Fruit fly (Drosophila melanogaster): Measurements from ENCODE around the gene Smyd5.
A peak's percentile ranks its signal among the peaks of the same experiment; 100 is the strongest.

The Smyd5 gene

dm6 chr3R:21237099-21237498 is 18.5 kb upstream of the Smyd5 start, which contains the start of gene e (continued):
- TF ChIP-seq CG2875 (GFP tag; optimal IDR thresholded peaks at IDR 0.05) (no peak), Dll (GFP tag; IDR thresholded peaks at IDR 0.05; ENCODE audit: partially characterized antibody) (no peak), CG18476 (GFP tag; optimal IDR thresholded peaks at IDR 0.05) (no peak), eve (GFP tag; optimal IDR thresholded peaks at IDR 0.05) (no peak), ham (GFP tag; IDR thresholded peaks at IDR 0.05) (no peak), Antp (GFP tag; optimal IDR thresholded peaks at IDR 0.05) (no peak), Awh (GFP tag; IDR thresholded peaks at IDR 0.05) (no peak), her (GFP tag; optimal IDR thresholded peaks at IDR 0.05) (no peak), CG10654 (GFP tag; optimal IDR thresholded peaks at IDR 0.05) (no peak), CG2116 (GFP tag; optimal IDR thresholded peaks at IDR 0.05) (no peak), CG1603 (tag; optimal IDR thresholded peaks at IDR 0.05) (no peak), CG5245 (GFP tag; optimal IDR thresholded peaks at IDR 0.05) (no peak), H2.0 (GFP tag; IDR thresholded peaks at IDR 0.05) (no peak), cato (GFP tag; optimal IDR thresholded peaks at IDR 0.05; ENCODE audit: borderline replicate concordance) (no peak), Kr (GFP tag; optimal IDR thresholded peaks at IDR 0.05) (no peak), Nf-YA (GFP tag; IDR thresholded peaks at IDR 0.05) (no peak), z (GFP tag; IDR thresholded peaks at IDR 0.05) (peak; percentile 8; the same call in 1 of the 3 replicates), corto (GFP tag; optimal IDR thresholded peaks at IDR 0.05) (no peak), ato (GFP tag; IDR thresholded peaks at IDR 0.05; ENCODE audit: partially characterized antibody) (no peak), CG10321 (GFP tag; IDR thresholded peaks at IDR 0.05) (no peak), BtbVII (GFP tag; optimal IDR thresholded peaks at IDR 0.05) (no peak), Med (GFP tag) (no peak), CG7928 (GFP tag; optimal IDR thresholded peaks at IDR 0.05) (no peak), vfl (GFP tag; optimal IDR thresholded peaks at IDR 0.05) (no peak), CG17361 (GFP tag; IDR thresholded peaks at IDR 0.05) (no peak), chinmo (GFP tag; IDR thresholded peaks at IDR 0.05; ENCODE audit: partially characterized antibody) (0 out of 4 replicates have a peak, but pooled peaks have one; percentile 52), Myb (GFP tag; optimal IDR thresholded peaks at IDR 0.05) (no peak), gsb-n (tag; optimal IDR thresholded peaks at IDR 0.05) (no peak), cas (GFP tag; IDR thresholded peaks at IDR 0.05) (no peak), CG43689 (GFP tag; IDR thresholded peaks at IDR 0.05) (no peak), hkb (optimal IDR thresholded peaks at IDR 0.05) (no peak), hkb (GFP tag; IDR thresholded peaks at IDR 0.05) (no peak), CG17359 (tag; optimal IDR thresholded peaks at IDR 0.05) (no peak), prd (optimal IDR thresholded peaks at IDR 0.05) (no peak), prd (GFP tag; IDR thresholded peaks at IDR 0.05) (no peak), hth (optimal IDR thresholded peaks at IDR 0.05) (no peak), amos (GFP tag; IDR thresholded peaks at IDR 0.05; ENCODE audit: partially characterized antibody) (no peak), Asciz (GFP tag; optimal IDR thresholded peaks at IDR 0.05) (no peak), ranshi (GFP tag; IDR thresholded peaks at IDR 0.05) (no peak), Doc3 (GFP tag; IDR thresholded peaks at IDR 0.05; ENCODE audit: partially characterized antibody) (no peak), Adf1 (GFP tag; IDR thresholded peaks at IDR 0.05) (peak; percentile 64), Ets65A (GFP tag) (peak; percentile 83), sob (GFP tag; IDR thresholded peaks at IDR 0.05) (0 out of 2 replicates have a peak, but pooled peaks have one; percentile 14), CG9817 (tag; optimal IDR thresholded peaks at IDR 0.05) (no peak)

dm6 chr3R:21224230-21224629 is 5.6 kb upstream of the Smyd5 start:
- TF ChIP-seq CG2678 (tag; optimal IDR thresholded peaks at IDR 0.05) = no peak
- TF ChIP-seq CG31441 (GFP tag; IDR thresholded peaks at IDR 0.05) = no peak
- TF ChIP-seq CG17361 (GFP tag; IDR thresholded peaks at IDR 0.05) = no peak
- no peak for TF ChIP-seq peb (GFP tag; IDR thresholded peaks at IDR 0.05)
- TF ChIP-seq CG1602 (GFP tag; optimal IDR thresholded peaks at IDR 0.05) = no peak
- TF ChIP-seq CoRest (tag; optimal IDR thresholded peaks at IDR 0.05) = peak; percentile 13
- no peak for TF ChIP-seq Atf6 (GFP tag; IDR thresholded peaks at IDR 0.05)
- no peak for TF ChIP-seq Dek (tag; optimal IDR thresholded peaks at IDR 0.05)
- TF ChIP-seq her (GFP tag; optimal IDR thresholded peaks at IDR 0.05) = no peak
- no peak for TF ChIP-seq CG12236 (GFP tag; optimal IDR thresholded peaks at IDR 0.05)
- TF ChIP-seq CG12769 (tag; optimal IDR thresholded peaks at IDR 0.05) = no peak
- peak; percentile 38; the same call in 1 of the 2 replicates for TF ChIP-seq CG9932 (GFP tag; IDR thresholded peaks at IDR 0.05)
- no peak for TF ChIP-seq da (GFP tag; optimal IDR thresholded peaks at IDR 0.05)
